Worm (Caenorhabditis elegans): ENCODE data around the gene glb-28.

glb-28 gene

DNA sequence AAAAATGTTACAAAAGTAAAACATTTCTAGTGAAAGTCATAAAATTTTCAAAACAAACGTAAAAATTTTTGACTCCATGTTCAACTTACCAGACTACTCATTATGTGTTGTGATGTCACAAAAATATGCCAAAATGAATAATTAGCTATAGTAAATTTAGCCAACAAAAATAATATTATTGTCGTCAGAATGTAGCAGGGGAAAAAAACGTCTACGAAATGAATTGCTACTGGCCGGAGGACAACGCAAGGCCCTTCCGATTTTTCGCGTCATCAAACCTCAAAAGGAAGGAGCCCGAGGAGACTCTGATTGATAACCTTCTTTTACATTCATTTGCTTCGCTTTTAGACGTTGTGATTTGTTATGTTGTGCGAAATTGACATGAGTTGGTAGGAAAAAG lies 14.2 kb downstream of the glb-28 start, which contains the start of gene ser-2:
TSS of gene ser-2 (minus strand) at position 101 of the 400 bp plus-strand sequence.
- TF ChIP-seq aha-1 (tag; optimal IDR thresholded peaks at IDR 0.05), result no peak
- no peak for TF ChIP-seq ceh-82 (tag; optimal IDR thresholded peaks at IDR 0.05)
- no peak for TF ChIP-seq blmp-1 (tag; optimal IDR thresholded peaks at IDR 0.05)

ce11 chrX:15300002-15300401 lies 17.0 kb downstream of the glb-28 start:
- no peak for TF ChIP-seq zip-4 (GFP tag; optimal IDR thresholded peaks at IDR 0.05)
- TF ChIP-seq sptf-1 (tag; optimal IDR thresholded peaks at IDR 0.05), result no peak
- no peak for TF ChIP-seq unc-30 (tag; optimal IDR thresholded peaks at IDR 0.05)
- TF ChIP-seq nhr-84 (tag; optimal IDR thresholded peaks at IDR 0.05), result no peak

ce11 chrX:15297396-15297827 lies 19.6 kb downstream of the glb-28 start:
- TF ChIP-seq dpl-1 (GFP tag; optimal IDR thresholded peaks at IDR 0.05), result no peak
- TF ChIP-seq snpc-4 (tag; optimal IDR thresholded peaks at IDR 0.05), result no peak
- TF ChIP-seq nhr-28 (tag; optimal IDR thresholded peaks at IDR 0.05), result no peak
- TF ChIP-seq nhr-71 (tag; optimal IDR thresholded peaks at IDR 0.05), result peak; percentile 52
- TF ChIP-seq nhr-85 (tag), result peak; percentile 26
- TF ChIP-seq nhr-90 (tag; optimal IDR thresholded peaks at IDR 0.05; ENCODE audit: poor library complexity), result peak; percentile 60
- no peak for TF ChIP-seq skn-1 (tag; optimal IDR thresholded peaks at IDR 0.05)
- peak in 1 of 2 experiments; percentile 40 for TF ChIP-seq lin-35 (GFP tag; optimal IDR thresholded peaks at IDR 0.05)
- TF ChIP-seq fos-1 (tag; optimal IDR thresholded peaks at IDR 0.05), result peak; percentile 4
- no peak for TF ChIP-seq egl-27 (tag; optimal IDR thresholded peaks at IDR 0.05)
- TF ChIP-seq F16B12.6 (tag; optimal IDR thresholded peaks at IDR 0.05), result no peak
- TF ChIP-seq efl-3 (GFP tag; optimal IDR thresholded peaks at IDR 0.05), result no peak
- no peak for TF ChIP-seq ces-1 (GFP tag; optimal IDR thresholded peaks at IDR 0.05)
- peak; percentile 10 for TF ChIP-seq lin-14 (GFP tag; optimal IDR thresholded peaks at IDR 0.05)
- TF ChIP-seq blmp-1 (tag; optimal IDR thresholded peaks at IDR 0.05), result no peak
- TF ChIP-seq ztf-4 (tag; optimal IDR thresholded peaks at IDR 0.05), result no peak
- no peak for TF ChIP-seq aha-1 (tag; optimal IDR thresholded peaks at IDR 0.05)
- no peak for TF ChIP-seq efl-1 (optimal IDR thresholded peaks at IDR 0.05)
- TF ChIP-seq efl-1 (GFP tag; optimal IDR thresholded peaks at IDR 0.05 in 1 of 2), result no peak
- TF ChIP-seq hlh-17 (GFP tag; optimal IDR thresholded peaks at IDR 0.05; ENCODE audit: borderline replicate concordance), result no peak
- TF ChIP-seq sox-4 (tag; optimal IDR thresholded peaks at IDR 0.05), result no peak
- TF ChIP-seq C34B4.2 (tag; optimal IDR thresholded peaks at IDR 0.05), result no peak
- TF ChIP-seq pax-3 (tag; optimal IDR thresholded peaks at IDR 0.05), result no peak
- TF ChIP-seq nhr-84 (tag; optimal IDR thresholded peaks at IDR 0.05), result no peak
- peak; percentile 56 for TF ChIP-seq nhr-47 (tag; optimal IDR thresholded peaks at IDR 0.05)
- TF ChIP-seq ceh-8 (GFP tag; optimal IDR thresholded peaks at IDR 0.05), result no peak
- TF ChIP-seq tbx-2 (tag; optimal IDR thresholded peaks at IDR 0.05), result peak; percentile 6
- TF ChIP-seq lsy-2 (tag; optimal IDR thresholded peaks at IDR 0.05), result peak; percentile 13 to 39
- TF ChIP-seq C04F5.9 (tag; optimal IDR thresholded peaks at IDR 0.05), result no peak
- no peak for TF ChIP-seq xbp-1 (tag; optimal IDR thresholded peaks at IDR 0.05)
- TF ChIP-seq C16A3.4 (tag; optimal IDR thresholded peaks at IDR 0.05), result peak; percentile 8
- no peak for TF ChIP-seq hpl-2 (GFP tag; optimal IDR thresholded peaks at IDR 0.05)
- no peak for TF ChIP-seq mab-9 (GFP tag; IDR thresholded peaks at IDR 0.05)
- peak; percentile 45 for TF ChIP-seq snu-23 (GFP tag; optimal IDR thresholded peaks at IDR 0.05)
- no peak for TF ChIP-seq unc-130 (tag; optimal IDR thresholded peaks at IDR 0.05)
- no peak for TF ChIP-seq zip-4 (GFP tag; optimal IDR thresholded peaks at IDR 0.05)
- no peak for TF ChIP-seq Y116A8C.19 (tag; optimal IDR thresholded peaks at IDR 0.05; ENCODE audit: borderline replicate concordance)
- no peak for TF ChIP-seq mef-2 (tag; optimal IDR thresholded peaks at IDR 0.05)
- peak; percentile 47 for TF ChIP-seq nhr-19 (GFP tag; conservative IDR thresholded peaks at IDR 0.05)
- TF ChIP-seq fkh-10 (GFP tag; optimal IDR thresholded peaks at IDR 0.05), result no peak
- TF ChIP-seq ceh-88 (GFP tag; IDR thresholded peaks at IDR 0.05), result no peak
- no peak for TF ChIP-seq ets-5 (GFP tag; IDR thresholded peaks at IDR 0.05)
- no peak for TF ChIP-seq ceh-82 (tag; optimal IDR thresholded peaks at IDR 0.05)
- no peak for TF ChIP-seq lin-39 (tag; optimal IDR thresholded peaks at IDR 0.05)
- TF ChIP-seq pag-3 (tag; optimal IDR thresholded peaks at IDR 0.05; ENCODE audit: borderline replicate concordance, insufficient read depth), result no peak
- no peak for TF ChIP-seq sptf-1 (tag; optimal IDR thresholded peaks at IDR 0.05)
- peak in 1 of 2 experiments; percentile 36 for TF ChIP-seq mdl-1 (tag; optimal IDR thresholded peaks at IDR 0.05)
